Worm (Caenorhabditis elegans): ENCODE measurements around the gene swt-3.
A peak's percentile ranks its signal among the peaks of the same experiment; 100 is the strongest.

Gene swt-3

ce11 chrIV:10782014-10782413, 1.5 kb upstream of the swt-3 start (continued):
- TF ChIP-seq alr-1 (tag; optimal IDR thresholded peaks at IDR 0.05; ENCODE audit: borderline replicate concordance) (no peak), sox-4 (tag; optimal IDR thresholded peaks at IDR 0.05) (no peak), irx-1 (tag; optimal IDR thresholded peaks at IDR 0.05) (no peak), fkh-8 (tag; optimal IDR thresholded peaks at IDR 0.05) (no peak), pax-3 (tag; optimal IDR thresholded peaks at IDR 0.05) (no peak), F16B12.6 (tag; optimal IDR thresholded peaks at IDR 0.05) (no peak), unc-62 (GFP tag; optimal IDR thresholded peaks at IDR 0.05) (no peak), elt-2 (tag; optimal IDR thresholded peaks at IDR 0.05) (no peak), lin-35 (GFP tag; optimal IDR thresholded peaks at IDR 0.05) (peak in 1 of 2 experiments; percentile 62), efl-3 (GFP tag; optimal IDR thresholded peaks at IDR 0.05) (no peak), lin-13 (GFP tag; optimal IDR thresholded peaks at IDR 0.05) (no peak), mep-1 (tag; optimal IDR thresholded peaks at IDR 0.05) (no peak), C04F5.9 (tag; optimal IDR thresholded peaks at IDR 0.05) (no peak), sup-37 (GFP tag; optimal IDR thresholded peaks at IDR 0.05) (no peak), mdl-1 (tag; optimal IDR thresholded peaks at IDR 0.05) (peak in 1 of 2 experiments; percentile 93), nhr-47 (tag; optimal IDR thresholded peaks at IDR 0.05) (peak; percentile 22), Y116A8C.19 (tag; optimal IDR thresholded peaks at IDR 0.05; ENCODE audit: borderline replicate concordance) (no peak), ceh-8 (GFP tag; optimal IDR thresholded peaks at IDR 0.05) (no peak), fkh-10 (GFP tag; optimal IDR thresholded peaks at IDR 0.05) (no peak), ztf-4 (tag; optimal IDR thresholded peaks at IDR 0.05) (no peak), lsy-2 (tag; optimal IDR thresholded peaks at IDR 0.05) (peak in 1 of 2 experiments; percentile 61), nhr-11 (tag; optimal IDR thresholded peaks at IDR 0.05) (no peak), jun-1 (tag; optimal IDR thresholded peaks at IDR 0.05) (no peak), dpl-1 (GFP tag; optimal IDR thresholded peaks at IDR 0.05) (no peak), zag-1 (tag; optimal IDR thresholded peaks at IDR 0.05) (no peak), nhr-71 (tag; optimal IDR thresholded peaks at IDR 0.05) (peak; percentile 78), unc-86 (tag; optimal IDR thresholded peaks at IDR 0.05) (no peak), mef-2 (tag; optimal IDR thresholded peaks at IDR 0.05) (no peak), sptf-1 (tag; optimal IDR thresholded peaks at IDR 0.05) (no peak), hpl-2 (GFP tag; optimal IDR thresholded peaks at IDR 0.05) (no peak), C34B4.2 (tag; optimal IDR thresholded peaks at IDR 0.05) (no peak), aha-1 (tag; optimal IDR thresholded peaks at IDR 0.05) (no peak), unc-130 (tag; optimal IDR thresholded peaks at IDR 0.05) (peak; percentile 29), zip-4 (GFP tag; optimal IDR thresholded peaks at IDR 0.05) (no peak), hlh-4 (tag; optimal IDR thresholded peaks at IDR 0.05) (no peak), fos-1 (tag; optimal IDR thresholded peaks at IDR 0.05) (no peak), snu-23 (GFP tag; optimal IDR thresholded peaks at IDR 0.05) (peak; percentile 62), nhr-28 (tag; optimal IDR thresholded peaks at IDR 0.05) (no peak), nhr-20 (tag; optimal IDR thresholded peaks at IDR 0.05) (peak; percentile 88), elt-3 (tag; optimal IDR thresholded peaks at IDR 0.05) (peak in 3 of 6 experiments; percentile 69 to 95 (median 93)), lin-14 (GFP tag; optimal IDR thresholded peaks at IDR 0.05) (peak; percentile 66), xbp-1 (tag; optimal IDR thresholded peaks at IDR 0.05) (no peak), snpc-4 (tag; optimal IDR thresholded peaks at IDR 0.05) (no peak), tlp-1 (tag; optimal IDR thresholded peaks at IDR 0.05) (no peak), egl-13 (tag; optimal IDR thresholded peaks at IDR 0.05) (no peak), ceh-63 (GFP tag; optimal IDR thresholded peaks at IDR 0.05) (no peak), ets-5 (GFP tag; IDR thresholded peaks at IDR 0.05) (no peak), unc-30 (tag; optimal IDR thresholded peaks at IDR 0.05) (no peak), ceh-88 (GFP tag; IDR thresholded peaks at IDR 0.05) (no peak), tbx-2 (tag; optimal IDR thresholded peaks at IDR 0.05) (peak; percentile 62), isw-1 (GFP tag; IDR thresholded peaks at IDR 0.05) (no peak), egl-27 (tag; optimal IDR thresholded peaks at IDR 0.05) (no peak), lir-3 (tag; optimal IDR thresholded peaks at IDR 0.05; ENCODE audit: poor library complexity) (no peak)
